Fruit fly (Drosophila melanogaster): ENCODE data around the gene CG34180.

Gene CG34180

dm6 chr2L:6078757-6079351 lies 18.5 kb downstream of the CG34180 start (continued):
- TF ChIP-seq Hr4 (GFP tag; optimal IDR thresholded peaks at IDR 0.05) (no peak), CG6792 (GFP tag; optimal IDR thresholded peaks at IDR 0.05) (no peak), Met (GFP tag; optimal IDR thresholded peaks at IDR 0.05) (peak; percentile 100), CG8632 (GFP tag; optimal IDR thresholded peaks at IDR 0.05) (no peak), Sox15 (GFP tag; optimal IDR thresholded peaks at IDR 0.05) (no peak), ss (GFP tag; optimal IDR thresholded peaks at IDR 0.05) (peak; percentile 63 to 72), dsx (GFP tag; optimal IDR thresholded peaks at IDR 0.05; ENCODE audit: poor library complexity, severe bottlenecking) (peak; percentile 30)

DNA sequence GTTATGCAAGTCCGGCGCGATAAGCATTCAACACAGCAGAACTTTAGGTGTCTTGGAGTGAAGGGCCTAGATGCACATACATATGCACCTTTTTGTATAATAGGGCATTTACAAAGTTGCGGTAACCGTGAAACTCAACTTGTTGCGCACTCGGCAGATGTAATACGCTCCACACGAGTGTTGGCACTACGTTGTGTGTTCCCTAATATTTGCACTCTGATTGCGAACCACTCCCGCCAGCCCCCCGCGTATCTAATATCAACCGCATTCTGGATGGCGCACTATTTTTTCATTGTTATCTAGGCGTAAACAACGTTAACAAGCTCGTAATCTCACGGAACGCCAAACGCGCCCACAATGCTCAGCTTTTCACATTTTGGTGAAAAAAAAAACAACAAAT lies 20.0 kb downstream of the CG34180 start:
- TF ChIP-seq CG6163 (GFP tag; IDR thresholded peaks at IDR 0.05) (peak; percentile 28; the same call in 1 of the 3 replicates), pdm3 (GFP tag; optimal IDR thresholded peaks at IDR 0.05) (no peak), Sox14 (GFP tag; optimal IDR thresholded peaks at IDR 0.05) (no peak), OdsH (GFP tag; optimal IDR thresholded peaks at IDR 0.05) (no peak), CG11762 (GFP tag; optimal IDR thresholded peaks at IDR 0.05; ENCODE audit: insufficient read depth) (no peak), CG31627 (GFP tag; optimal IDR thresholded peaks at IDR 0.05) (no peak), CG16779 (tag; optimal IDR thresholded peaks at IDR 0.05) (peak; percentile 39), fkh (GFP tag; optimal IDR thresholded peaks at IDR 0.05) (peak; percentile 91), CG7368 (GFP tag; optimal IDR thresholded peaks at IDR 0.05) (no peak), Hr4 (GFP tag; optimal IDR thresholded peaks at IDR 0.05) (no peak), fd85E (GFP tag; optimal IDR thresholded peaks at IDR 0.05) (no peak)

- TF ChIP-seq Hr38 (GFP tag; optimal IDR thresholded peaks at IDR 0.05) (no peak), Hr39 (GFP tag; optimal IDR thresholded peaks at IDR 0.05) (peak; percentile 4), Met (GFP tag; optimal IDR thresholded peaks at IDR 0.05) (peak; percentile 100), CG15336 (GFP tag; IDR thresholded peaks at IDR 0.05) (no peak), eg (GFP tag; IDR thresholded peaks at IDR 0.05) (no peak), CG32006 (GFP tag; optimal IDR thresholded peaks at IDR 0.05) (no peak), pdm3 (GFP tag; optimal IDR thresholded peaks at IDR 0.05) (no peak), CG8319 (GFP tag; optimal IDR thresholded peaks at IDR 0.05) (no peak), CG6792 (GFP tag; optimal IDR thresholded peaks at IDR 0.05) (no peak), Gug (GFP tag; IDR thresholded peaks at IDR 0.05) (no peak), Sox102F (GFP tag; optimal IDR thresholded peaks at IDR 0.05) (no peak), CG4318 (GFP tag; optimal IDR thresholded peaks at IDR 0.05) (no peak), CG8119 (GFP tag; IDR thresholded peaks at IDR 0.05) (no peak), CG10631 (GFP tag; optimal IDR thresholded peaks at IDR 0.05) (no peak), spab (GFP tag; optimal IDR thresholded peaks at IDR 0.05) (no peak), Eip75B (GFP tag; optimal IDR thresholded peaks at IDR 0.05) (no peak), Blimp-1 (GFP tag; optimal IDR thresholded peaks at IDR 0.05) (peak; percentile 42), Eip93F (GFP tag; optimal IDR thresholded peaks at IDR 0.05) (peak; percentile 73), Ets96B (tag; optimal IDR thresholded peaks at IDR 0.05) (no peak), topi (GFP tag; optimal IDR thresholded peaks at IDR 0.05) (no peak), dac (GFP tag; optimal IDR thresholded peaks at IDR 0.05) (no peak), fd85E (GFP tag; optimal IDR thresholded peaks at IDR 0.05) (no peak), CG10669 (GFP tag; optimal IDR thresholded peaks at IDR 0.05) (no peak), Lpt (GFP tag; optimal IDR thresholded peaks at IDR 0.05) (no peak), esn (GFP tag; optimal IDR thresholded peaks at IDR 0.05) (no peak), CG3919 (GFP tag; optimal IDR thresholded peaks at IDR 0.05) (no peak), CG6163 (GFP tag; IDR thresholded peaks at IDR 0.05) (peak; percentile 29; the same call in 1 of the 3 replicates), CG16779 (tag; optimal IDR thresholded peaks at IDR 0.05) (no peak), CG8632 (GFP tag; optimal IDR thresholded peaks at IDR 0.05) (no peak), CG3032 (tag; optimal IDR thresholded peaks at IDR 0.05) (no peak), CG6276 (GFP tag; optimal IDR thresholded peaks at IDR 0.05) (no peak), ss (GFP tag; optimal IDR thresholded peaks at IDR 0.05) (peak; percentile 54 to 73), svp (GFP tag) (peak; percentile 93), vri (GFP tag; optimal IDR thresholded peaks at IDR 0.05) (no peak), CG31627 (GFP tag; optimal IDR thresholded peaks at IDR 0.05) (no peak), Sox14 (GFP tag; optimal IDR thresholded peaks at IDR 0.05) (no peak), dsx (GFP tag; optimal IDR thresholded peaks at IDR 0.05; ENCODE audit: poor library complexity, severe bottlenecking) (no peak), Ets21C (GFP tag; optimal IDR thresholded peaks at IDR 0.05) (no peak), CG6854 (GFP tag; optimal IDR thresholded peaks at IDR 0.05) (peak; percentile 72)
Measured at dm6 chr2L:6081134-6081832, 21.0 kb downstream of the CG34180 start.
